Worm (Caenorhabditis elegans) whole organism, young adult: ENCODE results near the gene T28C6.11.

Source experiments
- B0035.1 ChIP-seq: sonication (generic microtip); optimal IDR thresholded peaks from 2 replicates; lab custom pipeline; 2016; ENCODE audit warnings: missing genetic modification characterization, mild to moderate bottlenecking, missing compliant biosample characterization, missing genotype, missing genetic modification reagents
- B0261.1 ChIP-seq: sonication (generic microtip); optimal IDR thresholded peaks from 2 replicates; lab custom pipeline; 2016; ENCODE audit warnings: mild to moderate bottlenecking, missing genetic modification characterization, moderate library complexity, missing compliant biosample characterization
- B0336.3 ChIP-seq: fragments of 200-800 bp; sonication (Bioruptor generic); IDR thresholded peaks from 2 replicates; pipeline ENCODE4 v1.3.6; 2022; ENCODE audit warnings: missing genetic modification characterization, missing compliant biosample characterization
- F10E7.11 ChIP-seq: sonication (generic microtip); optimal IDR thresholded peaks from 2 replicates; lab custom pipeline; 2017; ENCODE audit warnings: mild to moderate bottlenecking, missing genetic modification characterization, moderate library complexity, missing compliant biosample characterization
- F37B4.10 ChIP-seq: fragments of 200-800 bp; sonication (Bioruptor generic); IDR thresholded peaks from 2 replicates; pipeline ENCODE4 v1.3.6; 2022; ENCODE audit warnings: missing genetic modification characterization, missing compliant biosample characterization
- F52B5.7 ChIP-seq: sonication (generic microtip); optimal IDR thresholded peaks from 2 replicates; lab custom pipeline; 2016; ENCODE audit warnings: mild to moderate bottlenecking, missing genetic modification characterization, missing compliant biosample characterization
- F55B11.4 ChIP-seq: sonication (generic microtip); optimal IDR thresholded peaks from 2 replicates; lab custom pipeline; 2016; ENCODE audit warnings: missing compliant biosample characterization, missing genetic modification characterization, borderline replicate concordance; ENCODE audit not compliant: insufficient read depth
- F57A8.1 ChIP-seq: fragments of 200-800 bp; sonication (Bioruptor generic); optimal IDR thresholded peaks from 2 replicates; lab custom pipeline; 2018; ENCODE audit warnings: mild to moderate bottlenecking, missing genetic modification characterization, moderate library complexity, missing compliant biosample characterization
- F57C9.4 ChIP-seq: sonication (generic microtip); optimal IDR thresholded peaks from 2 replicates; lab custom pipeline; 2017; ENCODE audit warnings: mild to moderate bottlenecking, missing genetic modification characterization, missing compliant biosample characterization
- K12H6.12 ChIP-seq: fragments of 200-800 bp; sonication (Bioruptor generic); optimal IDR thresholded peaks from 2 replicates; lab custom pipeline; 2018; ENCODE audit warnings: mild to moderate bottlenecking, missing genetic modification characterization, missing compliant biosample characterization
- T26A5.8 ChIP-seq: sonication (generic microtip); optimal IDR thresholded peaks from 2 replicates; lab custom pipeline; 2016; ENCODE audit warnings: missing genetic modification characterization, missing compliant biosample characterization
- atf-7 ChIP-seq: sonication (generic microtip); optimal IDR thresholded peaks from 2 replicates; lab custom pipeline; 2017; ENCODE audit warnings: mild to moderate bottlenecking, missing genetic modification characterization, missing compliant biosample characterization
- athp-1 ChIP-seq: sonication (generic microtip); optimal IDR thresholded peaks from 2 replicates; lab custom pipeline; 2017; ENCODE audit warnings: mild to moderate bottlenecking, missing genetic modification characterization, missing compliant biosample characterization
- attf-6 ChIP-seq: fragments of 200-800 bp; sonication (Bioruptor generic); IDR thresholded peaks from 2 replicates; pipeline ENCODE4 v1.3.6; 2022; ENCODE audit warnings: missing genetic modification reagents, missing genetic modification characterization, missing compliant biosample characterization
- cebp-1 ChIP-seq, 2 experiments: fragments of 200-800 bp in 1 of 2; sonication (Bioruptor generic) in 1 of 2; sonication (generic microtip) in 1 of 2; IDR thresholded peaks in 1 of 2; optimal IDR thresholded peaks in 1 of 2; 2 replicates each; pipeline versions ENCODE4 v1.3.6 to Lab custom; 2017 to 2022; ENCODE audit warnings: missing compliant biosample characterization in 2 of 2, missing genetic modification characterization in 2 of 2, mild to moderate bottlenecking in 1 of 2, missing genetic modification reagents in 1 of 2, moderate library complexity in 1 of 2
- ceh-100 ChIP-seq: fragments of 200-800 bp; sonication (Bioruptor generic); IDR thresholded peaks from 2 replicates; pipeline ENCODE4 v1.3.6; 2022; ENCODE audit warnings: missing genetic modification reagents, missing genetic modification characterization, missing compliant biosample characterization
- ceh-91 ChIP-seq: fragments of 200-800 bp; sonication (Bioruptor generic); IDR thresholded peaks from 2 replicates; pipeline ENCODE4 v1.3.6; 2022; ENCODE audit warnings: missing genetic modification reagents, missing genetic modification characterization, missing compliant biosample characterization
- chd-7 ChIP-seq: sonication (generic microtip); optimal IDR thresholded peaks from 2 replicates; lab custom pipeline; 2016; ENCODE audit warnings: mild to moderate bottlenecking, missing genetic modification characterization, moderate library complexity, missing compliant biosample characterization
- die-1 ChIP-seq: sonication (generic microtip); optimal IDR thresholded peaks from 2 replicates; lab custom pipeline; 2016; ENCODE audit warnings: missing genotype, mild to moderate bottlenecking, missing genetic modification characterization, missing compliant biosample characterization
- dox-1 ChIP-seq: fragments of 200-800 bp; sonication (Bioruptor generic); IDR thresholded peaks from 2 replicates; pipeline ENCODE4 v1.3.6; 2022; ENCODE audit warnings: missing genetic modification reagents, missing genetic modification characterization, missing compliant biosample characterization
- dpl-1 ChIP-seq: fragments of 150-350 bp; optimal IDR thresholded peaks from 2 replicates; lab custom pipeline; 2014; ENCODE audit warnings: missing biosample characterization, missing genetic modification reagents, missing genetic modification characterization
- ekl-4 ChIP-seq: fragments of 200-800 bp; sonication (Bioruptor generic); IDR thresholded peaks from 2 replicates; pipeline ENCODE4 v1.3.6; 2022; ENCODE audit warnings: missing genetic modification reagents, missing genetic modification characterization, missing compliant biosample characterization
- gei-17 ChIP-seq: fragments of 200-800 bp; sonication (Bioruptor generic); optimal IDR thresholded peaks from 2 replicates; lab custom pipeline; 2018; ENCODE audit warnings: mild to moderate bottlenecking, missing genetic modification characterization, missing compliant biosample characterization
- hrde-1 ChIP-seq: sonication (generic microtip); optimal IDR thresholded peaks from 2 replicates; lab custom pipeline; 2016; ENCODE audit warnings: missing genetic modification characterization, mild to moderate bottlenecking, missing compliant biosample characterization, moderate library complexity, missing genotype, missing genetic modification reagents, borderline replicate concordance
- lin-40 ChIP-seq: sonication (generic microtip); optimal IDR thresholded peaks from 2 replicates; lab custom pipeline; 2016; ENCODE audit warnings: missing genetic modification characterization, mild to moderate bottlenecking, missing compliant biosample characterization, missing genotype, missing genetic modification reagents
- lin-54 ChIP-seq: fragments of 200-800 bp; sonication (Bioruptor generic); optimal IDR thresholded peaks from 2 replicates; lab custom pipeline; 2018; ENCODE audit warnings: mild to moderate bottlenecking, missing genetic modification characterization, missing compliant biosample characterization
- lir-1 ChIP-seq: fragments of 200-800 bp; sonication (Bioruptor generic); conservative IDR thresholded peaks from 2 replicates; pipeline ENCODE4 v1.3.6; 2022; ENCODE audit warnings: missing genetic modification reagents, missing genetic modification characterization, missing compliant biosample characterization
- lsl-1 ChIP-seq: fragments of 200-800 bp; sonication (Bioruptor generic); optimal IDR thresholded peaks from 2 replicates; lab custom pipeline; 2018; ENCODE audit warnings: mild to moderate bottlenecking, missing genetic modification characterization, moderate library complexity, missing compliant biosample characterization
- mcd-1 ChIP-seq: fragments of 200-800 bp; sonication (Bioruptor generic); IDR thresholded peaks from 2 replicates; pipeline ENCODE4 v1.3.6; 2022; ENCODE audit warnings: missing genetic modification reagents, missing genetic modification characterization, missing compliant biosample characterization
- mes-4 ChIP-seq: sonication (generic microtip); optimal IDR thresholded peaks from 2 replicates; lab custom pipeline; 2016; ENCODE audit warnings: missing genotype, missing genetic modification characterization, missing compliant biosample characterization
- nfya-1 ChIP-seq: sonication (generic microtip); optimal IDR thresholded peaks from 2 replicates; lab custom pipeline; 2017; ENCODE audit warnings: antibody characterized with exemption, missing compliant biosample characterization, missing genetic modification characterization, borderline replicate concordance; ENCODE audit not compliant: insufficient read depth
- nfyb-1 ChIP-seq: fragments of 200-800 bp; sonication (Bioruptor generic); IDR thresholded peaks from 2 replicates; pipeline ENCODE4 v1.3.6; 2022; ENCODE audit warnings: missing genetic modification reagents, missing genetic modification characterization, missing compliant biosample characterization
- nhr-120 ChIP-seq: fragments of 200-800 bp; sonication (Bioruptor generic); IDR thresholded peaks from 2 replicates; pipeline ENCODE4 v1.3.6; 2022; ENCODE audit warnings: missing genetic modification characterization, missing compliant biosample characterization
- rcor-1 ChIP-seq: fragments of 200-800 bp; sonication (Bioruptor generic); IDR thresholded peaks from 2 replicates; pipeline ENCODE4 v1.3.6; 2022; ENCODE audit warnings: missing genetic modification reagents, missing genetic modification characterization, missing compliant biosample characterization
- sdz-38 ChIP-seq: sonication (generic microtip); optimal IDR thresholded peaks from 2 replicates; lab custom pipeline; 2016; ENCODE audit warnings: missing genotype, missing genetic modification characterization, missing compliant biosample characterization
- sea-2 ChIP-seq: fragments of 200-800 bp; sonication (Bioruptor generic); IDR thresholded peaks from 2 replicates; pipeline ENCODE4 v1.3.6; 2022; ENCODE audit warnings: missing genetic modification characterization, missing compliant biosample characterization
- snpc-1.3 ChIP-seq: sonication (generic microtip); optimal IDR thresholded peaks from 2 replicates; lab custom pipeline; 2017; ENCODE audit warnings: missing genetic modification characterization, mild to moderate bottlenecking, missing compliant biosample characterization, antibody characterized with exemption, moderate library complexity, missing genotype, missing genetic modification reagents; ENCODE audit not compliant: insufficient read depth
- snpc-4 ChIP-seq, 5 experiments: fragments of 150-350 bp in 1 of 5; sonication (generic microtip) in 4 of 5; optimal IDR thresholded peaks; 2 replicates each; lab custom pipeline; 2014 to 2018; ENCODE audit warnings: missing genetic modification characterization in 5 of 5, missing biosample characterization in 3 of 5, antibody characterized with exemption in 2 of 5, mild to moderate bottlenecking in 2 of 5, missing compliant biosample characterization in 2 of 5, missing genotype in 2 of 5, moderate library complexity in 2 of 5, missing genetic modification reagents in 1 of 5
- somi-1 ChIP-seq: fragments of 200-800 bp; sonication (Bioruptor generic); optimal IDR thresholded peaks from 2 replicates; lab custom pipeline; 2018; ENCODE audit warnings: mild to moderate bottlenecking, missing genetic modification characterization, missing compliant biosample characterization
- unc-62 ChIP-seq: fragments of 150-350 bp; optimal IDR thresholded peaks from 2 replicates; lab custom pipeline; 2014; ENCODE audit warnings: missing biosample characterization, missing genetic modification reagents, missing genetic modification characterization
- zfh-2 ChIP-seq: fragments of 200-800 bp; sonication (Bioruptor generic); conservative IDR thresholded peaks from 2 replicates; pipeline ENCODE4 v1.3.6; 2022; ENCODE audit warnings: missing genetic modification reagents, missing genetic modification characterization, missing compliant biosample characterization
- ztf-18 ChIP-seq: sonication (generic microtip); optimal IDR thresholded peaks from 2 replicates; lab custom pipeline; 2016; ENCODE audit warnings: missing genotype, mild to moderate bottlenecking, missing genetic modification characterization, missing compliant biosample characterization
- ztf-22 ChIP-seq: fragments of 200-800 bp; sonication (Bioruptor generic); optimal IDR thresholded peaks from 2 replicates; lab custom pipeline; 2018; ENCODE audit warnings: mild to moderate bottlenecking, missing genetic modification characterization, moderate library complexity, missing compliant biosample characterization
- ztf-3 ChIP-seq: fragments of 200-800 bp; sonication (Bioruptor generic); optimal IDR thresholded peaks from 2 replicates; lab custom pipeline; 2018; ENCODE audit warnings: mild to moderate bottlenecking, missing genetic modification characterization, missing compliant biosample characterization
- ztf-6 ChIP-seq: fragments of 200-800 bp; sonication (Bioruptor generic); IDR thresholded peaks from 2 replicates; pipeline ENCODE4 v1.3.6; 2022; ENCODE audit warnings: missing genetic modification reagents, missing genetic modification characterization, missing compliant biosample characterization

T28C6.11 gene

DNA sequence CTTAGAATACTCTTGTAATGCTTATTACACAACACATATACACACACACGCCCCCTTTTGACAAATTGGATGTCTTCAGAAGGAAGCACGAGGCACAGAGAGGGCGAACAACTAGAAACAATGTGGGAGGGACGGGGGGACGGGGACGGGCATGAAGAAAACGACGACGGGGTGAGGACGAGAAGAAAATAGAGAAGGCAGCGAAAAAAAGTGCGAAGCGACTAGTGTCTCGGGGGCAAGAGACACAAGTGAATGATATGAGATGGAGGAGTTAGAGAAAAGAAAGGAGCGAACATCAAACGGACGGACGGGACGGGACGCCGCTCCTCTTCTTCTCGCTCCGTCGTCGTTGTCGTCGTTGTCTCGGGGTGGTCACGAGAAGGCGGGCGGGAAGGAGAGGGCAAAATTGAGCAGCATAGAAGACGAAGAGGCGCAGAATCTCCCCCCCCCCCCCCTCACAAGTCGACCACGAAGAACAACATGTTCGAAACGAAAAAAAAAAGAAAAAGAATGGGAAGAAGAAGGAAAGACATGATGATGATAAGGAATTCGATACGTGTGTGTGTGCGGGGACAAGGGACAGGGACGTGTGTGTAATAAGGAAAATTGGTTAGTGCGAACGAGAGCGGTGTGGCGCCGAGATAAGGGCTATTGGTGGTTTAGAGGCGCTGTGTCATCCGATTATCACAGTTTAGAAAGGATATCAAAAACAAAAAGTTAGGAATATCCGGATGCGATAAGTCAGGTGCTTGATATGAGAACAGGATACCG is 45.0 kb downstream of the T28C6.11 start (continued):
- TF ChIP-seq nfyb-1 (GFP tag; lab: Robert Waterston, UW) (0 out of 2 replicates have a peak, but pooled peaks have one; percentile 71), unc-62 (no peak), rcor-1 (GFP tag; lab: Robert Waterston, UW) (peak; percentile 22; the same call in 1 of the 2 replicates), ceh-91 (no peak), athp-1 (tag; lab: Kevin White, UChicago) (peak; percentile 25), snpc-1.3 (tag; lab: Kevin White, UChicago) (no peak), B0035.1 (tag; lab: Kevin White, UChicago) (peak; percentile 60), F57A8.1 (no peak), T26A5.8 (tag; lab: Kevin White, UChicago) (no peak), zfh-2 (GFP tag; lab: Robert Waterston, UW) (peak; percentile 100), snpc-4 (GFP tag; optimal IDR thresholded peaks at IDR 0.05; lab: Kevin White, UChicago) (peak; percentile 36), snpc-4 (tag; optimal IDR thresholded peaks at IDR 0.05; lab: Kevin White, UChicago) (peak; percentile 1 to 71 (median 68)), ztf-18 (tag; lab: Kevin White, UChicago) (peak; percentile 59), B0336.3 (no peak; the same call in none of the 2 replicates), lsl-1 (no peak), mes-4 (tag; lab: Kevin White, UChicago) (no peak), mcd-1 (GFP tag; lab: Robert Waterston, UW) (peak; percentile 81), ztf-22 (GFP tag; lab: Kevin White, UChicago) (peak; percentile 92), chd-7 (tag; lab: Kevin White, UChicago) (peak; percentile 94), B0261.1 (tag; lab: Kevin White, UChicago) (no peak), ekl-4 (GFP tag; lab: Robert Waterston, UW) (peak; percentile 22; the same call in 1 of the 2 replicates), nfya-1 (no peak), lir-1 (GFP tag; lab: Robert Waterston, UW) (peak; percentile 59; the same call in 1 of the 2 replicates), F10E7.11 (peak; percentile 3), F52B5.7 (tag; lab: Kevin White, UChicago) (peak; percentile 61), nhr-120 (no peak), K12H6.12 (tag; lab: Kevin White, UChicago) (peak; percentile 95), F55B11.4 (tag; lab: Kevin White, UChicago) (no peak), gei-17 (GFP tag; lab: Kevin White, UChicago) (peak; percentile 76), atf-7 (tag; lab: Kevin White, UChicago) (peak; percentile 92), F57C9.4 (no peak), F37B4.10 (0 out of 2 replicates have a peak, but pooled peaks have one; percentile 67), somi-1 (peak; percentile 94), dox-1 (GFP tag; lab: Robert Waterston, UW) (peak; percentile 94), sea-2 (no peak), dpl-1 (GFP tag; lab: Kevin White, UChicago) (no peak), hrde-1 (tag; lab: Kevin White, UChicago) (no peak), ztf-3 (peak; percentile 19), die-1 (peak; percentile 66), sdz-38 (tag; lab: Kevin White, UChicago) (no peak), lin-40 (tag; lab: Kevin White, UChicago) (peak; percentile 83), lin-54 (peak; percentile 57), cebp-1 (GFP tag; IDR thresholded peaks at IDR 0.05; lab: Robert Waterston, UW) (peak; percentile 49; the same call in 1 of the 2 replicates), cebp-1 (tag; optimal IDR thresholded peaks at IDR 0.05; lab: Kevin White, UChicago) (peak; percentile 94), attf-6 (GFP tag; lab: Robert Waterston, UW) (no peak), ceh-100 (GFP tag; lab: Robert Waterston, UW) (no peak), ztf-6 (no peak)
